Fruit fly (Drosophila melanogaster): ENCODE measurements around the gene ATP7.

DNA sequence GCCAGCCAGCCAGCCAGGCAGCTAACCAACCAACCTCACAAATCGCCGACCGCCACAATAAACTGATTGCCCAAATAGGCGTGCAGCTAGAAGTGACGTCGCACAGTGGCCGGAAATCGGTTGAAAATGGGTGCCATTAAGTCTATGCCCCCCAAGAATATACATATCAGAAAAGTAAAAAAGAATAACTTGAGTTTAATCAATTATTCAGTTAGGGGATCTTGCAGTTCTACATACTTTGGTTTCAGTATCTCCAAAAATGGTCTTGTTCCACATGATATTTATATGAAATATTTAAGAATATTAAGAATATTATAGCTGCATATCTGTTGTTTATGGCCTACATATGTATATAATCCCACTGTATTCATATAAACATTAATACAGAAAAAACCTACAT is 30.5 kb downstream of the ATP7 start:
- TF ChIP-seq CG1621 (tag; optimal IDR thresholded peaks at IDR 0.05) (no peak), CG6808 (GFP tag; optimal IDR thresholded peaks at IDR 0.05) (no peak)

Data from whole organism, prepupa.